Worm (Caenorhabditis elegans): Measurements from ENCODE around the gene clp-1.

clp-1 gene

ce11 chrIII:8029487-8029886 lies 49.7 kb downstream of the clp-1 start, which contains the start of gene F44B9.8 (continued):
- TF ChIP-seq ZK185.1 (tag; optimal IDR thresholded peaks at IDR 0.05; ENCODE audit: poor library complexity, severe bottlenecking): no peak
- no peak for TF ChIP-seq lin-26 (GFP tag; IDR thresholded peaks at IDR 0.05)
- no peak for TF ChIP-seq snpc-3.4 (tag; optimal IDR thresholded peaks at IDR 0.05)

- no peak for TF ChIP-seq akir-1 (GFP tag; optimal IDR thresholded peaks at IDR 0.05)
- TF ChIP-seq dpl-1 (GFP tag; optimal IDR thresholded peaks at IDR 0.05): no peak
- TF ChIP-seq ZK185.1 (tag; optimal IDR thresholded peaks at IDR 0.05; ENCODE audit: poor library complexity, severe bottlenecking): no peak
- no peak for TF ChIP-seq C06A6.2 (GFP tag; conservative IDR thresholded peaks at IDR 0.05)
- TF ChIP-seq unc-130 (GFP tag; optimal IDR thresholded peaks at IDR 0.05): no peak
- no peak for TF ChIP-seq B0019.2 (GFP tag; conservative IDR thresholded peaks at IDR 0.05)
- no peak for TF ChIP-seq Y53F4B.3 (GFP tag; IDR thresholded peaks at IDR 0.05)
- TF ChIP-seq sptf-2 (GFP tag; optimal IDR thresholded peaks at IDR 0.05): no peak
- TF ChIP-seq ekl-4 (GFP tag; IDR thresholded peaks at IDR 0.05): no peak
- TF ChIP-seq attf-3 (GFP tag; conservative IDR thresholded peaks at IDR 0.05): no peak
- TF ChIP-seq madf-6 (GFP tag; IDR thresholded peaks at IDR 0.05): no peak
- TF ChIP-seq snpc-3.4 (tag; optimal IDR thresholded peaks at IDR 0.05): no peak
These were observed 51.2 kb downstream of the clp-1 start, which contains the start of gene F44B9.9 for ce11 chrIII:8030963-8031362. TSS of gene F44B9.9 (minus strand) at chrIII:8031063.

DNA sequence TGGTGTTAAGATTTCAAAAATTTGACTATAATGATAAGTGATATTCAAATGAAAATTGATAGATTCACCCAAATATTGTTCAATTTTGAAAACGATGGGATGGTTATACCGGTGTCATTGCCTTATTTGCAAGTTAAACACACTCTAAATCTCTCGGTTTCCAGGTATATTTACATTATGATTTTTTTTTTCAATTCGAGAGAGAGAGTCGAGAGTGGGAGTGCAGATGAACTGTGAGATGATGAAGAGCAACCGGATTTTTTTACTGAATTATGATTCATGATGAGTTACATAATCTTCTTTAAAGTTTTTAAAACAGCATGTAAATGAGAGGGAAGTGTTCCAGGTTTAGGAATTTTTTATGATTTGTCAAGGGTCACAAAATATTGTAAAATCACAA lies 53.8 kb downstream of the clp-1 start, which contains the start of gene F44B9.10:
F44B9.10 (minus strand) TSS at position 101 of the 400 bp plus-strand sequence.
- no peak for TF ChIP-seq aptf-3 (GFP tag; IDR thresholded peaks at IDR 0.05)
- no peak for TF ChIP-seq F33H1.4 (GFP tag; IDR thresholded peaks at IDR 0.05)
- no peak for TF ChIP-seq sdz-38 (tag; optimal IDR thresholded peaks at IDR 0.05)
- TF ChIP-seq madf-3 (GFP tag; IDR thresholded peaks at IDR 0.05): no peak
- no peak for TF ChIP-seq chd-7 (tag; optimal IDR thresholded peaks at IDR 0.05)
- no peak for TF ChIP-seq rcor-1 (GFP tag; IDR thresholded peaks at IDR 0.05)
- no peak for TF ChIP-seq dox-1 (GFP tag; IDR thresholded peaks at IDR 0.05)
- TF ChIP-seq Y53F4B.3 (GFP tag; IDR thresholded peaks at IDR 0.05): no peak
- TF ChIP-seq repo-1 (tag; optimal IDR thresholded peaks at IDR 0.05): no peak
- TF ChIP-seq Y95B8A.8 (GFP tag; IDR thresholded peaks at IDR 0.05): no peak
- no peak for TF ChIP-seq atf-7 (tag; optimal IDR thresholded peaks at IDR 0.05)
- no peak for TF ChIP-seq ama-1 (optimal IDR thresholded peaks at IDR 0.05)
- no peak for TF ChIP-seq ama-1 (GFP tag; optimal IDR thresholded peaks at IDR 0.05)
- no peak for TF ChIP-seq zim-3 (tag; optimal IDR thresholded peaks at IDR 0.05)
- no peak for TF ChIP-seq ztf-26 (tag; optimal IDR thresholded peaks at IDR 0.05)
- TF ChIP-seq ceh-79 (tag; optimal IDR thresholded peaks at IDR 0.05): no peak
- no peak for TF ChIP-seq nhr-179 (tag; optimal IDR thresholded peaks at IDR 0.05)
- TF ChIP-seq T26A5.8 (tag; optimal IDR thresholded peaks at IDR 0.05): no peak
